Worm (Caenorhabditis elegans): ENCODE data around the gene srab-11.
A peak's percentile ranks its signal among the peaks of the same experiment; 100 is the strongest.

The srab-11 gene

ce11 chrV:3166260-3166659, 19.4 kb upstream of the srab-11 start, which contains the start of gene C36C5.4:
C36C5.4 (plus strand) TSS chrV:3166560.
- no peak for TF ChIP-seq unc-30 (tag; optimal IDR thresholded peaks at IDR 0.05)
- no peak for TF ChIP-seq ceh-8 (GFP tag; optimal IDR thresholded peaks at IDR 0.05)
- no peak for TF ChIP-seq nhr-11 (tag; optimal IDR thresholded peaks at IDR 0.05)
- TF ChIP-seq ceh-88 (GFP tag; IDR thresholded peaks at IDR 0.05): no peak
- no peak for TF ChIP-seq skn-1 (tag; optimal IDR thresholded peaks at IDR 0.05)
- no peak for TF ChIP-seq lin-35 (GFP tag; optimal IDR thresholded peaks at IDR 0.05)
- TF ChIP-seq sup-37 (GFP tag; optimal IDR thresholded peaks at IDR 0.05): no peak

- TF ChIP-seq jun-1 (tag; optimal IDR thresholded peaks at IDR 0.05): no peak
Measured at ce11 chrV:3165438-3165837, 18.6 kb upstream of the srab-11 start, which contains the start of gene C36C5.14. C36C5.14 (minus strand) TSS chrV:3165538.

DNA sequence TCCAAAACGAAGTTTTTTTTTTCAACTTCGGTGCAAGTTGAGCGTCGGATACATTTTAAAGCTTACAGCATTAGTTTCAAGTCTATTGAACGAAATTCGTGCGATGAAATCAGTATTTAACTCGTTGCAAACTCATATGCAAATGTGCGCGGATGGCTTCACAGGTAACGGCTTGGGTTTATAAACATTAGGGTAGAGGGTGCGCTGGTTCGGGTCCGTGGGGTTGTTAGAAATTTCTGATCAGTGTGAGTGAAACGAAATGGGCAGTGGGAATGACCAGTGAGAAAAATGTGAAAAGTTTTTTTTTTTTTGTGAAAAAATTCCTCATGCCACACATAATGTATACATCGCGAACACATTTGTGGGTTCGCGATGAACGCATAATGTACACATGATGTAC, 16.3 kb upstream of the srab-11 start:
- no peak for TF ChIP-seq ceh-82 (tag; optimal IDR thresholded peaks at IDR 0.05)
- no peak for TF ChIP-seq jun-1 (tag; optimal IDR thresholded peaks at IDR 0.05)
- TF ChIP-seq aha-1 (tag; optimal IDR thresholded peaks at IDR 0.05): no peak
- TF ChIP-seq lin-39 (tag; optimal IDR thresholded peaks at IDR 0.05): no peak
- TF ChIP-seq nhr-85 (tag): no peak
- no peak for TF ChIP-seq egl-13 (tag; optimal IDR thresholded peaks at IDR 0.05)
- no peak for TF ChIP-seq C34B4.2 (tag; optimal IDR thresholded peaks at IDR 0.05)
- TF ChIP-seq vab-15 (tag; optimal IDR thresholded peaks at IDR 0.05): no peak
- TF ChIP-seq aly-2 (tag; optimal IDR thresholded peaks at IDR 0.05): no peak
- no peak for TF ChIP-seq efl-1 (optimal IDR thresholded peaks at IDR 0.05)
- TF ChIP-seq efl-1 (GFP tag; optimal IDR thresholded peaks at IDR 0.05 in 1 of 2): no peak
- no peak for TF ChIP-seq hlh-4 (tag; optimal IDR thresholded peaks at IDR 0.05)
- TF ChIP-seq swsn-7 (tag; optimal IDR thresholded peaks at IDR 0.05): no peak

DNA sequence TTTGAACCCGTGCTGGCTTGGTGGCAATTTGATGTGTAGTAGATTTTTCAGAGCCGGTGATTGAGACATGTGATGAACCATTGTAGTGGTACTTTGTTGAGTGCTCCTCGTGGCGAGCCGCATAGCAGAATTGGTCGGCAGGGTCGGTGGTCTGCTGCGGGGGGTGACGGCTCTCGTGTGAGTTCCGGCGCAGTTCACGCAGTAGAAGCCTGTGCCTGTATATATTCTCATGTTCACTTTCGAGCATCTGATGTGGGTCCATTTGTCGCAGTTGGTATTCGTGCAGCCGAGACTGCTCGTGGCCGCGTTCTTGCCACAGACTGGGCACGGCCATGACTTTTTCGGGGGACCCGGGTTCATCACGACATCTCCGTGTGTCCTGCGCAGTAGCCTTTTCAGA, 15.5 kb upstream of the srab-11 start:
- no peak for TF ChIP-seq rnt-1 (tag; optimal IDR thresholded peaks at IDR 0.05)
- no peak for TF ChIP-seq nhr-237 (tag; optimal IDR thresholded peaks at IDR 0.05)
- TF ChIP-seq ets-5 (GFP tag; IDR thresholded peaks at IDR 0.05): no peak
- no peak for TF ChIP-seq mab-9 (GFP tag; IDR thresholded peaks at IDR 0.05)
- TF ChIP-seq nhr-20 (tag; optimal IDR thresholded peaks at IDR 0.05): no peak
- TF ChIP-seq nhr-90 (tag; optimal IDR thresholded peaks at IDR 0.05; ENCODE audit: poor library complexity): no peak
- no peak for TF ChIP-seq ztf-11 (tag; optimal IDR thresholded peaks at IDR 0.05)
- TF ChIP-seq nhr-71 (tag; optimal IDR thresholded peaks at IDR 0.05): no peak

ce11 chrV:3159252-3159651, 12.4 kb upstream of the srab-11 start, which contains the start of gene C36C5.12:
C36C5.12 (minus strand) TSS chrV:3159352.
- TF ChIP-seq ceh-63 (GFP tag; optimal IDR thresholded peaks at IDR 0.05) (no peak), ceh-82 (tag; optimal IDR thresholded peaks at IDR 0.05) (no peak), efl-1 (optimal IDR thresholded peaks at IDR 0.05) (no peak), efl-1 (GFP tag; optimal IDR thresholded peaks at IDR 0.05 in 1 of 2) (peak in 1 of 2 experiments; percentile 29)

- TF ChIP-seq dpl-1 (GFP tag; optimal IDR thresholded peaks at IDR 0.05): no peak
- TF ChIP-seq tbx-2 (tag; optimal IDR thresholded peaks at IDR 0.05): no peak
- TF ChIP-seq unc-130 (tag; optimal IDR thresholded peaks at IDR 0.05): no peak
- no peak for TF ChIP-seq nhr-71 (tag; optimal IDR thresholded peaks at IDR 0.05)
- no peak for TF ChIP-seq aly-2 (tag; optimal IDR thresholded peaks at IDR 0.05)
- no peak for TF ChIP-seq hlh-17 (GFP tag; optimal IDR thresholded peaks at IDR 0.05; ENCODE audit: borderline replicate concordance)
- TF ChIP-seq zip-4 (GFP tag; optimal IDR thresholded peaks at IDR 0.05): no peak
- no peak for TF ChIP-seq irx-1 (tag; optimal IDR thresholded peaks at IDR 0.05)
- no peak for TF ChIP-seq nhr-28 (tag; optimal IDR thresholded peaks at IDR 0.05)
- TF ChIP-seq skn-1 (tag; optimal IDR thresholded peaks at IDR 0.05): no peak
- TF ChIP-seq isw-1 (GFP tag; IDR thresholded peaks at IDR 0.05): no peak
- TF ChIP-seq C16A3.4 (tag; optimal IDR thresholded peaks at IDR 0.05): no peak
- no peak for TF ChIP-seq mep-1 (tag; optimal IDR thresholded peaks at IDR 0.05)
Measured at ce11 chrV:3158379-3158778, 11.5 kb upstream of the srab-11 start.

Data from whole organism, L1 larva.